Worm (Caenorhabditis elegans): ENCODE results near the gene Y49F6C.8.

Y49F6C.8 gene

DNA sequence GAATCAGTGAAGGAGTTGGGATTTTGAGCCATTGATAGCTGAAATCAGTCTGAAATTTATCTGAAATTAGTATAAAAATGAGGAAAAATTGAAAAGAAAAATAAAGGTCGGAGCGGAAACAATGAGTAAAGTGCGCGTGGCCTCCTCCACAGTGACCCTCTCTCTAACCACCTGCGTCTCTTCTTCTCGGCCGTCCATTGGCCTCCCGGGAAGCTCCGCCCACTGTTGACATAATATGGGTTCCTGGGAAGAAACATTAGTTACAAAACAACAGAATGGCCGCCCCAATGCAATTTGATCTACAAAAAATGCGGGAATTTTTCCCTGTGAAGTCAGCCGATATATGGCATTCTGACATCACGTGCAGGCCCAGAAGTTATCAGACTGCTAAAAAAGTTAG lies at the start of gene Y49F6C.8:
Y49F6C.8 (minus strand) TSS at position 51 of the 400 bp plus-strand sequence.
- TF ChIP-seq lsy-2 (tag; optimal IDR thresholded peaks at IDR 0.05) (peak; percentile 87), elt-1 (tag; optimal IDR thresholded peaks at IDR 0.05; ENCODE audit: borderline replicate concordance, insufficient read depth) (no peak), ceh-83 (GFP tag; optimal IDR thresholded peaks at IDR 0.05) (no peak), tbx-8 (GFP tag; optimal IDR thresholded peaks at IDR 0.05) (no peak), nhr-76 (tag; optimal IDR thresholded peaks at IDR 0.05) (no peak), pha-4 (tag; optimal IDR thresholded peaks at IDR 0.05) (no peak)

DNA sequence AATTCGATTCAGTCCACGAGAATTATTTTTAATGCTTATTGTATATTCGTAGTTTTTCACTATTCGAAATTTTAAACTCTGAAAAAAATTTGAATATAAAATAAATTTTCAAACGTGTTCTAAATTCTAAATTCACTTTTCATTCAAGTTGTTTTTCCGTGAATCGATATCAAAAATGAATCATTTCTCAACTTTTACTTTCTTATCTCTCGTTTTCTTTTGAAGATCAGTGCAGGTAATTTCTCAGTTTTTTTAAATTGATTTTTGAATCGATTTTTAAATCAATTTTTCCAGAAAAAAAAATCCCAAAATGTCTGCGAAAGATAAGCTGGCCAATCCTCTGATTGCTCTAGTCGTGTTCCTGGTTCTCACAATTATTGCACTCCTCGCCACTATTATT lies 46.6 kb upstream of the Y49F6C.8 start, which contains the start of gene nep-6:
nep-6 (plus strand) TSS at position 301 of the 400 bp plus-strand sequence.
- TF ChIP-seq nhr-76 (tag; optimal IDR thresholded peaks at IDR 0.05) (no peak), mep-1 (tag; optimal IDR thresholded peaks at IDR 0.05) (no peak), tbx-8 (GFP tag; optimal IDR thresholded peaks at IDR 0.05) (no peak), bed-3 (GFP tag; optimal IDR thresholded peaks at IDR 0.05) (no peak), nhr-2 (tag; optimal IDR thresholded peaks at IDR 0.05) (no peak), hlh-1 (tag; optimal IDR thresholded peaks at IDR 0.05) (no peak), sem-2 (GFP tag; optimal IDR thresholded peaks at IDR 0.05) (no peak), M03D4.4 (tag; optimal IDR thresholded peaks at IDR 0.05) (no peak), ztf-11 (tag; optimal IDR thresholded peaks at IDR 0.05) (no peak), ceh-43 (GFP tag; optimal IDR thresholded peaks at IDR 0.05) (no peak), flh-1 (GFP tag; optimal IDR thresholded peaks at IDR 0.05) (no peak), drap-1 (GFP tag; optimal IDR thresholded peaks at IDR 0.05) (no peak)

DNA sequence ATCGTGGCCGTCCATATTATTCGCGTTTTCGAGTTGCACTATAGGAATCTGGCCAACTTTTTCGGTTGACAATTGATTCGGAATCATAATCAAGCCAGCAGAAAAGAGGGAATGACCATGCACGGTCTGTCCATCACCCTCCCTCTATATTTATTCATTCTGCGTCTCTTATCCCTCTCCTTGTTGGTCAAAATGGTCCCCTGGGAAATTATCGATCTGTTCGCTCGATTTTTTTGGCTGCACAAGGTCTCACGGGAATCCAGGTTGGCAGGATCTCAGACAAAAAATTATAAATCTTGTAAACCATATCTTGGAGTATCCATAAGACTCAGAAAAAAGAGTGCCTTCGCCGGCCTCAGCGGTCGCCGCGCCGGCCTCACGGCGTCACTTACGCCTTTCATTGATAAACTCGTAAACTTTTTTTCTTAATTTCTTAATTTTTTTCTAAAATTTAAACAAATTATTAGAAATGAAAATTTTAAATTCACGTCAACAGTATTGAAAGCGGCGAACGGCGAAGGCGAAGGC lies 44.5 kb upstream of the Y49F6C.8 start, which contains the start of the genes F18A12.7 and F18A12.2:
F18A12.7 (minus strand) TSS at position 101 of the 528 bp plus-strand sequence.
F18A12.2 (plus strand) TSS at position 478 of the 528 bp plus-strand sequence.
- no peak for TF ChIP-seq unc-62 (GFP tag; optimal IDR thresholded peaks at IDR 0.05)
- no peak for TF ChIP-seq nhr-28 (tag; optimal IDR thresholded peaks at IDR 0.05)
- TF ChIP-seq flh-1 (GFP tag; optimal IDR thresholded peaks at IDR 0.05): no peak
- no peak for TF ChIP-seq sptf-1 (tag; optimal IDR thresholded peaks at IDR 0.05)
- TF ChIP-seq ceh-43 (GFP tag; optimal IDR thresholded peaks at IDR 0.05): no peak

DNA sequence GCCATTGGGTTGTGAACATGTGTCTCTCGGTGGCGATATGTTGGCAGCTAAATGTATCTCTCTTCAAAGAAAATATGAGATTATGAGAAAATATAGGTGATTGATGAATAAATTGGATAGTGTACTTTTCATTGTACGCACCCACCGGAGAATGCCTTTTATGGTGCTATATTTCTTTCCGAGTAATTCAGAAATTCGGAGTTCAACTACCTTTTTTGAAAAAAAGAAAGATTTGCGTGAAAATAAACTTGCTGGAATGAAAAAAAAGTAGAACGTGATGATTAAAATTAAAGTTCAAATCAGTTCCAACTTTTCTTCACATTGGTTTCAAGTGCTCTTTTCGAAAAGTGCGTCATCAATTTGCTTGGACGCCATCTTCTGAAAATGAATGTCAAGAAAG lies 33.6 kb upstream of the Y49F6C.8 start, which contains the start of gene nep-8:
nep-8 (plus strand) TSS at position 301 of the 400 bp plus-strand sequence.
- TF ChIP-seq unc-120 (tag; optimal IDR thresholded peaks at IDR 0.05; ENCODE audit: poor library complexity, severe bottlenecking) (no peak), cnd-1 (tag; optimal IDR thresholded peaks at IDR 0.05) (no peak), nhr-28 (tag; optimal IDR thresholded peaks at IDR 0.05) (no peak), mab-5 (tag; optimal IDR thresholded peaks at IDR 0.05) (no peak), flh-1 (GFP tag; optimal IDR thresholded peaks at IDR 0.05) (no peak), sptf-1 (tag; optimal IDR thresholded peaks at IDR 0.05) (no peak), drap-1 (GFP tag; optimal IDR thresholded peaks at IDR 0.05) (no peak), nhr-76 (tag; optimal IDR thresholded peaks at IDR 0.05) (no peak), bed-3 (GFP tag; optimal IDR thresholded peaks at IDR 0.05) (no peak), pha-4 (tag; optimal IDR thresholded peaks at IDR 0.05) (no peak)

DNA sequence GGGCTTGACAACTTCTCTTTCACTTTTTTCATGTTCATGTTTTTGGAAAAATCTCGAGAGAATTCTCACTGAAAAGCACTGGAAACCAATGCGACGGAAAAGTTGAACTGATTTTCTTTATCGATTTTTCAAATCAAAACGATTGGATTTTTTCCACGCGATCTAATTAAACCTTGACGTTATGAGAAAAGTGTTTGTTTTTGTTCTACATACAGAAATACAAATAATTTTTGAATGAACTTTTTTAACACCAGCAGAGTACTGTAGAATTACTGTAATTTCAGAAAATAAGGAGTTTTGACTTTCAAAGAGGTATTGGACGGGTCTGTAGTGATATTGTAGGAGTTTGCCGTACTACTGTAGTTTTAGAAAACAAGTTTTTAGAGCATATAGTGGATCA lies 32.9 kb upstream of the Y49F6C.8 start, which contains the start of gene nep-10:
nep-10 (minus strand) TSS at position 101 of the 400 bp plus-strand sequence.
- TF ChIP-seq nhr-12 (tag; optimal IDR thresholded peaks at IDR 0.05) (no peak), nhr-28 (tag; optimal IDR thresholded peaks at IDR 0.05) (no peak), lin-32 (GFP tag; optimal IDR thresholded peaks at IDR 0.05) (no peak), M03D4.4 (tag; optimal IDR thresholded peaks at IDR 0.05) (no peak), ham-2 (GFP tag; optimal IDR thresholded peaks at IDR 0.05) (no peak)

DNA sequence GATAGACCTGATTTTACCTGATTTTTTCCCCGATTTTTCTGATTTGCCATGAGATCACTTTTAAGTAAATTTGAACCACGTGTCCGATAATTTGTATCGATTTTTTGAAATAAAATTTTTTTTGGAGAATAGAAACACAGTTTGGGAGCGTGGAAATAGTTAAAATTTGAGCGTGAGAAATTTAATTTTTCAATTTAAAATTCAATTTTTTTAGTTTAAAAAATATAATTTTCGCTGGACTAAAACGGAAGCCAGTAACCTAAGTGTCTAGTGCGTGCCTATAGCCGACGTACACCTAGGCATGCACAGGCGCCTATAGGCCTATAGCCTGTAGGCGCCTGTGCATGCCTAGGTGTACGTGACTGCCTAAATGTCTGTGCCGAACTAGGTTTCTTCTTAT lies 29.3 kb upstream of the Y49F6C.8 start, which contains the start of gene nep-9:
nep-9 (minus strand) TSS at position 101 of the 400 bp plus-strand sequence.
- TF ChIP-seq zip-8 (tag; optimal IDR thresholded peaks at IDR 0.05): no peak
- no peak for TF ChIP-seq ceh-43 (GFP tag; optimal IDR thresholded peaks at IDR 0.05)
- TF ChIP-seq blmp-1 (tag; optimal IDR thresholded peaks at IDR 0.05): no peak
- TF ChIP-seq sem-2 (GFP tag; optimal IDR thresholded peaks at IDR 0.05): no peak
- TF ChIP-seq lin-32 (GFP tag; optimal IDR thresholded peaks at IDR 0.05): no peak
- TF ChIP-seq tbx-8 (GFP tag; optimal IDR thresholded peaks at IDR 0.05): no peak
- TF ChIP-seq cnd-1 (tag; optimal IDR thresholded peaks at IDR 0.05): no peak
- TF ChIP-seq mab-5 (tag; optimal IDR thresholded peaks at IDR 0.05): no peak
- no peak for TF ChIP-seq M03D4.4 (tag; optimal IDR thresholded peaks at IDR 0.05)
- no peak for TF ChIP-seq ham-2 (GFP tag; optimal IDR thresholded peaks at IDR 0.05)
- no peak for TF ChIP-seq nhr-237 (tag; optimal IDR thresholded peaks at IDR 0.05)
- no peak for TF ChIP-seq lsy-2 (tag; optimal IDR thresholded peaks at IDR 0.05)
- no peak for TF ChIP-seq bed-3 (GFP tag; optimal IDR thresholded peaks at IDR 0.05)
- TF ChIP-seq ceh-83 (GFP tag; optimal IDR thresholded peaks at IDR 0.05): no peak
